Worm (Caenorhabditis elegans) whole organism, L1 larva: ENCODE measurements around the gene C09B8.8.

Experiments used
- C04F5.9 ChIP-seq: sonication (generic microtip); optimal IDR thresholded peaks from 2 replicates; lab custom pipeline; 2016; ENCODE audit warnings: missing genetic modification characterization, missing compliant biosample characterization
- C16A3.4 ChIP-seq: fragments of 150-350 bp; optimal IDR thresholded peaks from 2 replicates; lab custom pipeline; 2014; ENCODE audit warnings: missing biosample characterization, missing genetic modification characterization
- F16B12.6 ChIP-seq: fragments of 150-350 bp; optimal IDR thresholded peaks from 2 replicates; lab custom pipeline; 2014; ENCODE audit warnings: missing biosample characterization, missing genetic modification characterization
- alr-1 ChIP-seq: fragments of 200-800 bp; sonication (Bioruptor generic); optimal IDR thresholded peaks from 2 replicates; lab custom pipeline; 2018; ENCODE audit warnings: borderline replicate concordance, mild to moderate bottlenecking, missing genetic modification characterization, missing compliant biosample characterization
- aly-2 ChIP-seq: fragments of 150-350 bp; optimal IDR thresholded peaks from 2 replicates; lab custom pipeline; 2014; ENCODE audit warnings: missing biosample characterization, missing genetic modification characterization
- blmp-1 ChIP-seq: fragments of 150-350 bp; optimal IDR thresholded peaks from 2 replicates; lab custom pipeline; 2014; ENCODE audit warnings: missing biosample characterization, missing genetic modification characterization
- ceh-8 ChIP-seq: fragments of 200-800 bp; sonication (Bioruptor generic); optimal IDR thresholded peaks from 2 replicates; lab custom pipeline; 2018; ENCODE audit warnings: mild to moderate bottlenecking, missing genetic modification characterization, moderate library complexity, missing compliant biosample characterization
- ceh-82 ChIP-seq, 3 experiments: fragments of 150-350 bp in 1 of 3; sonication (generic microtip) in 2 of 3; optimal IDR thresholded peaks; 2 replicates each; lab custom pipeline; 2014 to 2017; ENCODE audit warnings: missing biosample characterization in 3 of 3, missing genetic modification characterization in 3 of 3
- ceh-88 ChIP-seq: fragments of 200-800 bp; sonication (Bioruptor generic); IDR thresholded peaks from 2 replicates; pipeline ENCODE4 v1.3.6; 2022; ENCODE audit warnings: missing genetic modification characterization, missing compliant biosample characterization
- ceh-90 ChIP-seq: sonication (generic microtip); optimal IDR thresholded peaks from 2 replicates; lab custom pipeline; 2016; ENCODE audit warnings: missing genetic modification characterization, missing compliant biosample characterization
- ces-1 ChIP-seq: fragments of 150-350 bp; optimal IDR thresholded peaks from 2 replicates; lab custom pipeline; 2014; ENCODE audit warnings: missing biosample characterization, missing genetic modification reagents, missing genetic modification characterization
- dsc-1 ChIP-seq: sonication (generic microtip); optimal IDR thresholded peaks from 2 replicates; lab custom pipeline; 2016; ENCODE audit warnings: mild to moderate bottlenecking, missing genetic modification characterization, missing compliant biosample characterization
- efl-3 ChIP-seq: fragments of 200-800 bp; sonication (Bioruptor generic); optimal IDR thresholded peaks from 2 replicates; lab custom pipeline; 2018; ENCODE audit warnings: mild to moderate bottlenecking, missing genetic modification characterization, missing compliant biosample characterization
- egl-13 ChIP-seq: sonication (generic microtip); optimal IDR thresholded peaks from 2 replicates; lab custom pipeline; 2016; ENCODE audit warnings: missing genotype, missing genetic modification reagents, missing genetic modification characterization, missing compliant biosample characterization
- egl-27 ChIP-seq, 2 experiments: fragments of 150-350 bp in 1 of 2; sonication (generic microtip); optimal IDR thresholded peaks; 3 replicates each; lab custom pipeline; 2017 to 2018; ENCODE audit warnings: missing biosample characterization in 2 of 2, missing genetic modification characterization in 2 of 2, missing genetic modification reagents in 2 of 2
- elt-2 ChIP-seq: sonication (generic microtip); optimal IDR thresholded peaks from 2 replicates; lab custom pipeline; 2016; ENCODE audit warnings: missing genetic modification characterization, mild to moderate bottlenecking, inconsistent platforms, missing compliant biosample characterization, missing genetic modification reagents
- elt-3 ChIP-seq, 6 experiments: fragments of 150-350 bp in 1 of 6; sonication (generic microtip); optimal IDR thresholded peaks; 2 replicates each; lab custom pipeline; 2017 to 2018; ENCODE audit warnings: missing biosample characterization in 6 of 6, missing genetic modification characterization in 6 of 6, inconsistent platforms in 1 of 6
- ets-5 ChIP-seq: fragments of 200-800 bp; sonication (Bioruptor generic); IDR thresholded peaks from 2 replicates; pipeline ENCODE4 v1.3.6; 2022; ENCODE audit warnings: missing genetic modification characterization, missing compliant biosample characterization
- fkh-10 ChIP-seq: sonication (generic microtip); optimal IDR thresholded peaks from 2 replicates; lab custom pipeline; 2017; ENCODE audit warnings: missing biosample characterization, missing genetic modification reagents, missing genetic modification characterization
- fkh-4 ChIP-seq: sonication (generic microtip); optimal IDR thresholded peaks from 2 replicates; lab custom pipeline; 2016; ENCODE audit warnings: missing compliant biosample characterization, missing genetic modification characterization, borderline replicate concordance
- grh-1 ChIP-seq: fragments of 200-800 bp; sonication (Bioruptor generic); IDR thresholded peaks from 2 replicates; pipeline ENCODE4 v1.3.6; 2022; ENCODE audit warnings: missing genetic modification reagents, missing genetic modification characterization, missing compliant biosample characterization
- hlh-4 ChIP-seq: sonication (generic microtip); optimal IDR thresholded peaks from 2 replicates; lab custom pipeline; 2016; ENCODE audit warnings: mild to moderate bottlenecking, missing genetic modification characterization, missing compliant biosample characterization
- isw-1 ChIP-seq: fragments of 200-800 bp; sonication (Bioruptor generic); IDR thresholded peaks from 2 replicates; pipeline ENCODE4 v1.3.6; 2022; ENCODE audit warnings: missing genetic modification characterization, missing compliant biosample characterization
- lin-35 ChIP-seq, 2 experiments: fragments of 150-350 bp; optimal IDR thresholded peaks; 2 replicates each; lab custom pipeline; 2014; ENCODE audit warnings: missing biosample characterization in 2 of 2, missing genetic modification characterization in 2 of 2, missing genetic modification reagents in 2 of 2
- lin-39 ChIP-seq: fragments of 150-350 bp; optimal IDR thresholded peaks from 2 replicates; lab custom pipeline; 2014; ENCODE audit warnings: missing biosample characterization, missing genetic modification reagents, missing genetic modification characterization
- lir-3 ChIP-seq: sonication (generic microtip); optimal IDR thresholded peaks from 2 replicates; lab custom pipeline; 2016; ENCODE audit warnings: mild to moderate bottlenecking, missing genetic modification characterization, moderate library complexity, missing compliant biosample characterization; ENCODE audit not compliant: poor library complexity
- lsy-2 ChIP-seq, 2 experiments: fragments of 150-350 bp; optimal IDR thresholded peaks; 2 replicates each; lab custom pipeline; 2014; ENCODE audit warnings: missing biosample characterization in 2 of 2, missing genetic modification characterization in 2 of 2
- mdl-1 ChIP-seq, 2 experiments: fragments of 150-350 bp; optimal IDR thresholded peaks; 2 replicates each; lab custom pipeline; 2014 to 2017; ENCODE audit warnings: missing biosample characterization in 2 of 2, missing genetic modification characterization in 2 of 2, inconsistent platforms in 1 of 2
- mef-2 ChIP-seq: fragments of 150-350 bp; optimal IDR thresholded peaks from 2 replicates; lab custom pipeline; 2014; ENCODE audit warnings: missing biosample characterization, missing genetic modification characterization
- mep-1 ChIP-seq: fragments of 150-350 bp; optimal IDR thresholded peaks from 2 replicates; lab custom pipeline; 2014; ENCODE audit warnings: missing biosample characterization, missing genetic modification characterization
- nhr-19 ChIP-seq: fragments of 200-800 bp; sonication (Bioruptor generic); conservative IDR thresholded peaks from 2 replicates; pipeline ENCODE4 v1.3.6; 2022; ENCODE audit warnings: missing genetic modification characterization, missing compliant biosample characterization
- nhr-28 ChIP-seq: fragments of 150-350 bp; optimal IDR thresholded peaks from 2 replicates; lab custom pipeline; 2014; ENCODE audit warnings: missing biosample characterization, missing genetic modification characterization
- nhr-47 ChIP-seq: sonication (generic microtip); optimal IDR thresholded peaks from 2 replicates; lab custom pipeline; 2016; ENCODE audit warnings: mild to moderate bottlenecking, missing genetic modification characterization, moderate library complexity, missing compliant biosample characterization
- nhr-71 ChIP-seq: sonication (generic microtip); optimal IDR thresholded peaks from 2 replicates; lab custom pipeline; 2016; ENCODE audit warnings: mild to moderate bottlenecking, missing genetic modification characterization, moderate library complexity, missing compliant biosample characterization
- nhr-85 ChIP-seq: sonication (generic microtip); peaks from one replicate; lab custom pipeline; 2016; ENCODE audit warnings: missing genetic modification characterization, inconsistent platforms, missing compliant biosample characterization
- nhr-90 ChIP-seq: sonication (generic microtip); optimal IDR thresholded peaks from 2 replicates; lab custom pipeline; 2016; ENCODE audit warnings: mild to moderate bottlenecking, missing genetic modification characterization, missing compliant biosample characterization; ENCODE audit not compliant: poor library complexity
- pax-3 ChIP-seq: fragments of 200-800 bp; sonication (Bioruptor generic); optimal IDR thresholded peaks from 2 replicates; lab custom pipeline; 2018; ENCODE audit warnings: mild to moderate bottlenecking, missing genetic modification characterization, moderate library complexity, missing compliant biosample characterization
- rnt-1 ChIP-seq: sonication (generic microtip); optimal IDR thresholded peaks from 2 replicates; lab custom pipeline; 2016; ENCODE audit warnings: mild to moderate bottlenecking, missing genetic modification characterization, moderate library complexity, missing compliant biosample characterization
- skn-1 ChIP-seq: fragments of 150-350 bp; optimal IDR thresholded peaks from 2 replicates; lab custom pipeline; 2014; ENCODE audit warnings: missing biosample characterization, missing genetic modification characterization
- snu-23 ChIP-seq: sonication (generic microtip); optimal IDR thresholded peaks from 2 replicates; lab custom pipeline; 2016; ENCODE audit warnings: missing genetic modification characterization, missing compliant biosample characterization
- sptf-1 ChIP-seq: fragments of 150-350 bp; optimal IDR thresholded peaks from 2 replicates; lab custom pipeline; 2014; ENCODE audit warnings: missing biosample characterization, missing genetic modification characterization
- sup-37 ChIP-seq: fragments of 200-800 bp; sonication (Bioruptor generic); optimal IDR thresholded peaks from 2 replicates; lab custom pipeline; 2018; ENCODE audit warnings: mild to moderate bottlenecking, missing genetic modification characterization, missing compliant biosample characterization
- swsn-7 ChIP-seq: sonication (generic microtip); optimal IDR thresholded peaks from 2 replicates; lab custom pipeline; 2016; ENCODE audit warnings: missing genetic modification characterization, missing compliant biosample characterization
- tlp-1 ChIP-seq: fragments of 150-350 bp; optimal IDR thresholded peaks from 2 replicates; lab custom pipeline; 2014; ENCODE audit warnings: missing biosample characterization, missing genetic modification characterization
- unc-98 ChIP-seq: fragments of 200-800 bp; sonication (Bioruptor generic); IDR thresholded peaks from 2 replicates; pipeline ENCODE4 v1.3.6; 2022; ENCODE audit warnings: missing genetic modification characterization, missing compliant biosample characterization
- xbp-1 ChIP-seq: sonication (generic microtip); optimal IDR thresholded peaks from 2 replicates; lab custom pipeline; 2016; ENCODE audit warnings: missing genetic modification characterization, missing compliant biosample characterization
- zag-1 ChIP-seq: fragments of 150-350 bp; optimal IDR thresholded peaks from 2 replicates; lab custom pipeline; 2014; ENCODE audit warnings: missing biosample characterization, missing genetic modification characterization

Gene C09B8.8

ce11 chrX:6043283-6043682, 28.0 kb downstream of the C09B8.8 start:
- no peak for TF ChIP-seq tlp-1
- no peak for TF ChIP-seq nhr-47 (tag; lab: Kevin White, UChicago)
- TF ChIP-seq ceh-90 (tag; lab: Kevin White, UChicago) = no peak
- TF ChIP-seq nhr-71 = no peak
- no peak for TF ChIP-seq elt-2 (tag; lab: Kevin White, UChicago)
- TF ChIP-seq unc-98 (GFP tag; lab: Robert Waterston, UW) = no peak
- no peak for TF ChIP-seq alr-1 (tag; lab: Kevin White, UChicago)
- TF ChIP-seq grh-1 = no peak
- TF ChIP-seq snu-23 = no peak
- no peak for TF ChIP-seq rnt-1
- TF ChIP-seq mep-1 = no peak

ce11 chrX:6048508-6048907, 33.2 kb downstream of the C09B8.8 start, which contains the start of gene pak-1:
TSS of gene pak-1 (minus strand) at chrX:6048608.
- TF ChIP-seq egl-13 (tag; lab: Kevin White, UChicago) (no peak), lir-3 (no peak), snu-23 (no peak), lin-35 (GFP tag; optimal IDR thresholded peaks at IDR 0.05; lab: Kevin White, UChicago) (no peak), mdl-1 (tag; optimal IDR thresholded peaks at IDR 0.05; lab: Kevin White, UChicago) (no peak), ceh-82 (tag; optimal IDR thresholded peaks at IDR 0.05; lab: Kevin White, UChicago) (no peak), ceh-90 (tag; lab: Kevin White, UChicago) (no peak), aly-2 (no peak), xbp-1 (tag; lab: Kevin White, UChicago) (no peak), nhr-28 (tag; lab: Kevin White, UChicago) (no peak), ces-1 (GFP tag; lab: Kevin White, UChicago) (no peak), lin-39 (tag; lab: Kevin White, UChicago) (no peak), F16B12.6 (tag; lab: Kevin White, UChicago) (no peak), C04F5.9 (no peak), dsc-1 (tag; lab: Kevin White, UChicago) (no peak), grh-1 (no peak), blmp-1 (tag; lab: Kevin White, UChicago) (no peak), swsn-7 (no peak), sptf-1 (tag; lab: Kevin White, UChicago) (no peak), sup-37 (GFP tag; lab: Kevin White, UChicago) (no peak)
- TF ChIP-seq, all 84 proteins: peak for 0

ce11 chrX:6050078-6050477, 34.8 kb downstream of the C09B8.8 start:
- no peak for TF ChIP-seq isw-1 (GFP tag; lab: Robert Waterston, UW)
- TF ChIP-seq unc-98 (GFP tag; lab: Robert Waterston, UW) = no peak
- TF ChIP-seq efl-3 (GFP tag; lab: Kevin White, UChicago) = no peak
- no peak for TF ChIP-seq fkh-4
- peak; percentile 6 for TF ChIP-seq xbp-1 (tag; lab: Kevin White, UChicago)
- no peak for TF ChIP-seq ceh-8 (GFP tag; lab: Kevin White, UChicago)
- peak in 1 of 2 experiments; percentile 6 for TF ChIP-seq lsy-2 (tag; optimal IDR thresholded peaks at IDR 0.05; lab: Kevin White, UChicago)
- no peak for TF ChIP-seq skn-1 (tag; lab: Kevin White, UChicago)
- no peak for TF ChIP-seq fkh-10
- peak; percentile 28 for TF ChIP-seq nhr-71
- TF ChIP-seq egl-27 (tag; optimal IDR thresholded peaks at IDR 0.05; lab: Kevin White, UChicago) = no peak
- TF ChIP-seq nhr-85 (tag; lab: Kevin White, UChicago) = no peak
- no peak for TF ChIP-seq ceh-88 (GFP tag; lab: Robert Waterston, UW)
- no peak for TF ChIP-seq nhr-19 (GFP tag; lab: Robert Waterston, UW)
- peak; percentile 22 for TF ChIP-seq elt-2 (tag; lab: Kevin White, UChicago)
- peak; percentile 46 for TF ChIP-seq blmp-1 (tag; lab: Kevin White, UChicago)
- no peak for TF ChIP-seq sptf-1 (tag; lab: Kevin White, UChicago)
- no peak for TF ChIP-seq zag-1 (tag; lab: Kevin White, UChicago)
- TF ChIP-seq C16A3.4 (tag; lab: Kevin White, UChicago) = no peak
- TF ChIP-seq mef-2 (tag; lab: Kevin White, UChicago) = no peak
- no peak for TF ChIP-seq C04F5.9
- TF ChIP-seq alr-1 (tag; lab: Kevin White, UChicago) = no peak
- TF ChIP-seq lin-39 (tag; lab: Kevin White, UChicago) = no peak
- peak in 2 of 6 experiments; percentile 41 to 43 for TF ChIP-seq elt-3 (tag; optimal IDR thresholded peaks at IDR 0.05; lab: Kevin White, UChicago)
- no peak for TF ChIP-seq grh-1
- no peak for TF ChIP-seq mep-1
- TF ChIP-seq dsc-1 (tag; lab: Kevin White, UChicago) = no peak
- TF ChIP-seq tlp-1 = no peak
- TF ChIP-seq ceh-82 (tag; optimal IDR thresholded peaks at IDR 0.05; lab: Kevin White, UChicago) = no peak
- peak; percentile 16 for TF ChIP-seq snu-23
- TF ChIP-seq hlh-4 (tag; lab: Kevin White, UChicago) = no peak
- TF ChIP-seq ets-5 = no peak
- no peak for TF ChIP-seq pax-3 (tag; lab: Kevin White, UChicago)
- TF ChIP-seq lir-3 = no peak
- no peak for TF ChIP-seq mdl-1 (tag; optimal IDR thresholded peaks at IDR 0.05; lab: Kevin White, UChicago)
- peak; percentile 25 for TF ChIP-seq nhr-90 (tag; lab: Kevin White, UChicago)
